Fruit fly (Drosophila melanogaster) whole organism, embryonic: Measurements from ENCODE around the gene CG15142.
A peak's percentile ranks its signal among the peaks of the same experiment; 100 is the strongest.

Experiments used
- BtbVII ChIP-seq: fragments of 200-800 bp; sonication (Bioruptor generic); optimal IDR thresholded peaks from 3 replicates; lab custom pipeline; 2017; ENCODE audit warnings: missing biosample characterization, mild to moderate bottlenecking, missing genetic modification characterization
- CG10209 ChIP-seq: fragments of 200-800 bp; sonication (Bioruptor generic); optimal IDR thresholded peaks from 3 replicates; lab custom pipeline; 2017; ENCODE audit warnings: missing biosample characterization, mild to moderate bottlenecking, missing genetic modification characterization, missing genetic modification reagents
- CG10267 ChIP-seq: fragments of 200-800 bp; sonication (Bioruptor generic); optimal IDR thresholded peaks from 2 replicates; lab custom pipeline; 2018; ENCODE audit warnings: missing biosample characterization, mild to moderate bottlenecking, missing genetic modification characterization, moderate library complexity
- CG10543 ChIP-seq: fragments of 200-800 bp; sonication (Bioruptor generic); optimal IDR thresholded peaks from 3 replicates; lab custom pipeline; 2017; ENCODE audit warnings: missing biosample characterization, mild to moderate bottlenecking, missing genetic modification characterization, moderate library complexity
- CG12071 ChIP-seq: fragments of 200-800 bp; sonication (Bioruptor generic); optimal IDR thresholded peaks from 3 replicates; lab custom pipeline; 2018; ENCODE audit warnings: missing biosample characterization, mild to moderate bottlenecking, missing genetic modification characterization
- CG12769 ChIP-seq: fragments of 200-800 bp; sonication (Bioruptor generic); optimal IDR thresholded peaks from 2 replicates; lab custom pipeline; 2019; ENCODE audit warnings: missing biosample characterization, mild to moderate bottlenecking, missing genetic modification characterization, moderate library complexity
- CG13296 ChIP-seq: fragments of 200-800 bp; sonication (Bioruptor generic); optimal IDR thresholded peaks from 3 replicates; lab custom pipeline; 2018; ENCODE audit warnings: missing biosample characterization, mild to moderate bottlenecking, missing genetic modification characterization
- CG15514 ChIP-seq: fragments of 200-800 bp; sonication (Bioruptor generic); optimal IDR thresholded peaks from 3 replicates; lab custom pipeline; 2017; ENCODE audit warnings: missing biosample characterization, missing genetic modification characterization, mild to moderate bottlenecking, moderate library complexity, missing genetic modification reagents
- CG16779 ChIP-seq: fragments of 200-800 bp; sonication (Bioruptor generic); IDR thresholded peaks from 2 replicates; pipeline ENCODE4 v1.3.6; 2022; ENCODE audit warnings: missing biosample characterization, missing genetic modification characterization
- CG17385 ChIP-seq: fragments of 200-800 bp; sonication (Bioruptor generic); optimal IDR thresholded peaks from 3 replicates; lab custom pipeline; 2018; ENCODE audit warnings: missing biosample characterization, mild to moderate bottlenecking, missing genetic modification characterization
- CG1792 ChIP-seq: fragments of 200-800 bp; sonication (Bioruptor generic); optimal IDR thresholded peaks from 2 replicates; lab custom pipeline; 2016; ENCODE audit warnings: missing biosample characterization, missing genetic modification characterization
- CG18619 ChIP-seq: fragments of 200-800 bp; sonication (Bioruptor generic); optimal IDR thresholded peaks from 3 replicates; lab custom pipeline; 2017; ENCODE audit warnings: missing biosample characterization, mild to moderate bottlenecking, missing genetic modification characterization
- CG2199 ChIP-seq: fragments of 200-800 bp; sonication (Bioruptor generic); IDR thresholded peaks from 3 replicates; pipeline ENCODE4 v1.3.6; 2022; ENCODE audit warnings: missing biosample characterization, missing genetic modification characterization
- CG3281 ChIP-seq: fragments of 200-800 bp; sonication (Bioruptor generic); optimal IDR thresholded peaks from 3 replicates; lab custom pipeline; 2017; ENCODE audit warnings: missing biosample characterization, mild to moderate bottlenecking, missing genetic modification characterization
- CG6791 ChIP-seq: fragments of 200-800 bp; sonication (Bioruptor generic); IDR thresholded peaks from 3 replicates; pipeline ENCODE4 v1.3.6; 2022; ENCODE audit warnings: missing biosample characterization, missing genetic modification characterization; ENCODE audit not compliant: partially characterized antibody
- CG8290 ChIP-seq, 3 experiments: fragments of 200-800 bp; sonication (Bioruptor generic); optimal IDR thresholded peaks; 2 replicates each; lab custom pipeline; 2016 to 2019; ENCODE audit warnings: missing biosample characterization in 3 of 3, missing genetic modification characterization in 3 of 3, mild to moderate bottlenecking in 2 of 3, moderate library complexity in 1 of 3
- CG8765 ChIP-seq: fragments of 200-800 bp; sonication (Bioruptor generic); IDR thresholded peaks from 2 replicates; pipeline ENCODE4 v1.3.6; 2022; ENCODE audit warnings: missing biosample characterization, missing genetic modification characterization
- Dbx ChIP-seq: fragments of 200-800 bp; sonication (Bioruptor generic); IDR thresholded peaks from 3 replicates; pipeline ENCODE4 v1.3.6; 2022; ENCODE audit warnings: missing biosample characterization, missing genetic modification characterization
- Gug ChIP-seq: fragments of 200-800 bp; sonication (Bioruptor generic); IDR thresholded peaks from 4 replicates; pipeline ENCODE4 v1.3.6; 2022; ENCODE audit warnings: missing biosample characterization, missing genetic modification characterization
- Med ChIP-seq: fragments of 200-800 bp; sonication (Bioruptor generic); peaks from one replicate; lab custom pipeline; 2016; ENCODE audit warnings: missing biosample characterization, missing genetic modification characterization, mild to moderate bottlenecking, inconsistent platforms, moderate library complexity
- NFAT ChIP-seq: fragments of 200-800 bp; sonication (Bioruptor generic); IDR thresholded peaks from 2 replicates; pipeline ENCODE4 v1.3.6; 2022; ENCODE audit warnings: missing biosample characterization, missing genetic modification characterization
- PHDP ChIP-seq: fragments of 200-800 bp; sonication (Bioruptor generic); optimal IDR thresholded peaks from 3 replicates; lab custom pipeline; 2018; ENCODE audit warnings: missing biosample characterization, mild to moderate bottlenecking, missing genetic modification characterization, moderate library complexity
- Taf1 ChIP-seq: fragments of 200-800 bp; sonication (Bioruptor generic); IDR thresholded peaks from 2 replicates; pipeline ENCODE4 v1.3.6; 2022; ENCODE audit warnings: missing biosample characterization, missing genetic modification characterization
- br ChIP-seq: fragments of >200 bp; optimal IDR thresholded peaks from 2 replicates; lab custom pipeline; 2017
- caup ChIP-seq: fragments of 200-800 bp; sonication (Bioruptor generic); optimal IDR thresholded peaks from 3 replicates; lab custom pipeline; 2017; ENCODE audit warnings: missing biosample characterization, mild to moderate bottlenecking, missing genetic modification characterization, moderate library complexity; ENCODE audit not compliant: severe bottlenecking
- chinmo ChIP-seq: fragments of 200-800 bp; sonication (Bioruptor generic); IDR thresholded peaks from 4 replicates; pipeline ENCODE4 v1.3.6; 2022; ENCODE audit warnings: missing biosample characterization, missing genetic modification characterization; ENCODE audit not compliant: partially characterized antibody
- repo ChIP-seq: fragments of 200-800 bp; sonication (Bioruptor generic); optimal IDR thresholded peaks from 2 replicates; lab custom pipeline; 2016; ENCODE audit warnings: missing biosample characterization, missing genetic modification characterization
- sug ChIP-seq: fragments of 200-800 bp; optimal IDR thresholded peaks from 2 replicates; lab custom pipeline; 2019; ENCODE audit warnings: missing biosample characterization, mild to moderate bottlenecking, missing genetic modification characterization, moderate library complexity
- trh ChIP-seq: fragments of 200-800 bp; sonication (Bioruptor generic); optimal IDR thresholded peaks from 2 replicates; lab custom pipeline; 2016; ENCODE audit warnings: missing biosample characterization, missing genetic modification characterization
- z ChIP-seq: fragments of 200-800 bp; sonication (Bioruptor generic); IDR thresholded peaks from 3 replicates; pipeline ENCODE4 v1.3.6; 2022; ENCODE audit warnings: missing biosample characterization, missing genetic modification characterization
- zen ChIP-seq: fragments of 200-800 bp; sonication (Bioruptor generic); optimal IDR thresholded peaks from 3 replicates; lab custom pipeline; 2018; ENCODE audit warnings: missing biosample characterization, mild to moderate bottlenecking, missing genetic modification characterization, moderate library complexity
- zf30C ChIP-seq: fragments of 200-800 bp; sonication (Bioruptor generic); optimal IDR thresholded peaks from 3 replicates; lab custom pipeline; 2018; ENCODE audit warnings: missing biosample characterization, mild to moderate bottlenecking, missing genetic modification characterization

The CG15142 gene

DNA sequence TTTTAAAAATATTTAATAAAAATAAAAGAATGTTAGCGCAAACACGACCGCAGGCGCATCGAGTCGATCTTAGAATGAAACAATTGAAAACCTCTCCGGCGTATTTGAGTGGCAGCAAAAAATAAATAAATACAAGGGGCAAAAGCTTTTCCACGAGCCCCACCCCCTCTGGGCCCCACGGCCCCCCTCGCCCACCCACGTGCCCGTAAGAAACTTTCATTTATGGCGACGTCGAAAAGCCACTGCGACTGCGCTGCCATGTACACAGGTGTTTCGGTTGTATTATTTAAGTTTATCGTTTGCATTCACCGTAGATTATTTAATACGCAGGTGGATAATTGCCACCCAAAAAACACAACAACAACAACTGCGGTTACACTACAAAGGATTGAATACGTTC lies 50.2 kb downstream of the CG15142 start (continued):
- TF ChIP-seq CG6791 (GFP tag; lab: Robert Waterston, UW) (no peak), trh (GFP tag; lab: Kevin White, UChicago) (no peak), CG3281 (peak; percentile 25), CG8290 (GFP tag; optimal IDR thresholded peaks at IDR 0.05; lab: Kevin White, UChicago) (no peak), CG8290 (tag; optimal IDR thresholded peaks at IDR 0.05; lab: Kevin White, UChicago) (peak in 1 of 2 experiments; percentile 53), CG18619 (GFP tag; lab: Kevin White, UChicago) (no peak), PHDP (tag; lab: Kevin White, UChicago) (peak; percentile 23), br (lab: Kevin White, UChicago) (no peak), CG12769 (peak; percentile 23), CG10209 (GFP tag; lab: Kevin White, UChicago) (peak; percentile 1), CG17385 (GFP tag; lab: Kevin White, UChicago) (peak; percentile 19), CG16779 (GFP tag; lab: Robert Waterston, UW) (no peak), CG8765 (GFP tag; lab: Robert Waterston, UW) (no peak), NFAT (GFP tag; lab: Robert Waterston, UW) (0 out of 2 replicates have a peak, but pooled peaks have one; percentile 23), CG13296 (GFP tag; lab: Kevin White, UChicago) (peak; percentile 4), Gug (GFP tag; lab: Robert Waterston, UW) (no peak), CG10267 (tag; lab: Kevin White, UChicago) (no peak), BtbVII (GFP tag; lab: Kevin White, UChicago) (peak; percentile 57), Taf1 (GFP tag; lab: Robert Waterston, UW) (no peak), chinmo (GFP tag; lab: Robert Waterston, UW) (peak; percentile 84), zf30C (GFP tag; lab: Kevin White, UChicago) (no peak), repo (no peak), z (GFP tag; lab: Robert Waterston, UW) (0 out of 3 replicates have a peak, but pooled peaks have one; percentile 45), caup (GFP tag; lab: Kevin White, UChicago) (peak; percentile 17), zen (no peak), CG15514 (GFP tag; lab: Kevin White, UChicago) (peak; percentile 15), CG1792 (no peak), CG10543 (GFP tag; lab: Kevin White, UChicago) (peak; percentile 46), CG2199 (GFP tag; lab: Robert Waterston, UW) (peak; percentile 82; the same call in 2 of the 3 replicates), sug (peak; percentile 49), CG12071 (GFP tag; lab: Kevin White, UChicago) (peak; percentile 12), Dbx (GFP tag; lab: Robert Waterston, UW) (peak; percentile 17; the same call in 1 of the 3 replicates), Med (peak; percentile 38)
